Worm (Caenorhabditis elegans) whole organism, mixed stage, embryonic: ENCODE measurements around the gene srw-118.
"Not testable (repeated sequence)": the region's sequence is repeated elsewhere in the genome, so short reads cannot be mapped to it uniquely, and the experiment has no call there.

Experiments used
- M03D4.4 ChIP-seq: sonication (generic microtip); optimal IDR thresholded peaks from 2 replicates; lab custom pipeline; 2017; ENCODE audit warnings: mild to moderate bottlenecking, missing genetic modification characterization, missing compliant biosample characterization
- bed-3 ChIP-seq: fragments of 200-800 bp; sonication (Bioruptor generic); optimal IDR thresholded peaks from 3 replicates; lab custom pipeline; 2018; ENCODE audit warnings: mild to moderate bottlenecking, missing genetic modification characterization, moderate library complexity, missing compliant biosample characterization
- blmp-1 ChIP-seq: fragments of 150-350 bp; optimal IDR thresholded peaks from 2 replicates; lab custom pipeline; 2014; ENCODE audit warnings: missing biosample characterization, missing genetic modification characterization
- ceh-39 ChIP-seq: fragments of 150-350 bp; optimal IDR thresholded peaks from 2 replicates; lab custom pipeline; 2014; ENCODE audit warnings: missing biosample characterization, missing genetic modification characterization
- ceh-83 ChIP-seq: fragments of 200-800 bp; sonication (Bioruptor generic); optimal IDR thresholded peaks from 2 replicates; lab custom pipeline; 2018; ENCODE audit warnings: mild to moderate bottlenecking, missing genetic modification characterization, missing compliant biosample characterization
- ces-1 ChIP-seq: fragments of 150-350 bp; optimal IDR thresholded peaks from 2 replicates; lab custom pipeline; 2014; ENCODE audit warnings: missing biosample characterization, missing genetic modification reagents, missing genetic modification characterization
- elt-1 ChIP-seq: sonication (generic microtip); optimal IDR thresholded peaks from 2 replicates; lab custom pipeline; 2017; ENCODE audit warnings: missing genetic modification characterization, mild to moderate bottlenecking, missing compliant biosample characterization, antibody characterized with exemption, moderate library complexity, borderline replicate concordance; ENCODE audit not compliant: insufficient read depth
- elt-3 ChIP-seq: fragments of 150-350 bp; optimal IDR thresholded peaks from 2 replicates; lab custom pipeline; 2014; ENCODE audit warnings: missing biosample characterization, missing genetic modification characterization
- flh-1 ChIP-seq: fragments of 200-800 bp; sonication (Bioruptor generic); optimal IDR thresholded peaks from 2 replicates; lab custom pipeline; 2018; ENCODE audit warnings: mild to moderate bottlenecking, missing genetic modification characterization, moderate library complexity, missing compliant biosample characterization
- ham-2 ChIP-seq: fragments of 200-800 bp; sonication (Bioruptor generic); optimal IDR thresholded peaks from 2 replicates; lab custom pipeline; 2018; ENCODE audit warnings: mild to moderate bottlenecking, missing genetic modification characterization, missing compliant biosample characterization
- hlh-1 ChIP-seq: fragments of 150-350 bp; optimal IDR thresholded peaks from 2 replicates; lab custom pipeline; 2014; ENCODE audit warnings: missing biosample characterization, missing genetic modification reagents, missing genetic modification characterization
- lin-13 ChIP-seq: fragments of 150-350 bp; optimal IDR thresholded peaks from 2 replicates; lab custom pipeline; 2014; ENCODE audit warnings: missing biosample characterization, missing genetic modification characterization
- lin-32 ChIP-seq: fragments of 200-800 bp; sonication (Bioruptor generic); optimal IDR thresholded peaks from 2 replicates; lab custom pipeline; 2018; ENCODE audit warnings: mild to moderate bottlenecking, missing genetic modification characterization, missing compliant biosample characterization
- lsy-2 ChIP-seq: fragments of 150-350 bp; optimal IDR thresholded peaks from 2 replicates; lab custom pipeline; 2014; ENCODE audit warnings: missing biosample characterization, missing genetic modification characterization
- mab-5 ChIP-seq: fragments of 150-350 bp; optimal IDR thresholded peaks from 2 replicates; lab custom pipeline; 2014; ENCODE audit warnings: missing biosample characterization, missing genetic modification characterization
- mep-1 ChIP-seq: fragments of 150-350 bp; optimal IDR thresholded peaks from 2 replicates; lab custom pipeline; 2017; ENCODE audit warnings: missing biosample characterization, missing genetic modification reagents, missing genetic modification characterization, inconsistent platforms
- mls-2 ChIP-seq: sonication (generic microtip); optimal IDR thresholded peaks from 2 replicates; lab custom pipeline; 2016; ENCODE audit warnings: mild to moderate bottlenecking, missing genetic modification characterization, moderate library complexity, missing compliant biosample characterization
- nhr-2 ChIP-seq: fragments of 150-350 bp; optimal IDR thresholded peaks from 2 replicates; lab custom pipeline; 2014; ENCODE audit warnings: missing biosample characterization, missing genetic modification characterization
- nhr-237 ChIP-seq: fragments of 150-350 bp; optimal IDR thresholded peaks from 2 replicates; lab custom pipeline; 2014; ENCODE audit warnings: missing biosample characterization, missing genetic modification characterization
- nhr-76 ChIP-seq: sonication (generic microtip); optimal IDR thresholded peaks from 2 replicates; lab custom pipeline; 2017; ENCODE audit warnings: missing biosample characterization, missing genetic modification characterization
- pha-4 ChIP-seq: fragments of 150-350 bp; optimal IDR thresholded peaks from 2 replicates; lab custom pipeline; 2018; ENCODE audit warnings: missing biosample characterization, missing genetic modification reagents, missing genetic modification characterization
- sem-2 ChIP-seq: fragments of 200-800 bp; sonication (Bioruptor generic); optimal IDR thresholded peaks from 2 replicates; lab custom pipeline; 2018; ENCODE audit warnings: mild to moderate bottlenecking, missing genetic modification characterization, missing compliant biosample characterization
- snpc-4 ChIP-seq: fragments of 150-350 bp; optimal IDR thresholded peaks from 2 replicates; lab custom pipeline; 2014; ENCODE audit warnings: missing biosample characterization, missing genetic modification characterization
- tbx-8 ChIP-seq: fragments of 200-800 bp; sonication (Bioruptor generic); optimal IDR thresholded peaks from 2 replicates; lab custom pipeline; 2018; ENCODE audit warnings: mild to moderate bottlenecking, missing genetic modification characterization, moderate library complexity, missing compliant biosample characterization
- unc-120 ChIP-seq: sonication (generic microtip); optimal IDR thresholded peaks from 2 replicates; lab custom pipeline; 2017; ENCODE audit warnings: missing genetic modification characterization, missing compliant biosample characterization; ENCODE audit not compliant: poor library complexity, severe bottlenecking
- unc-39 ChIP-seq: fragments of 150-350 bp; optimal IDR thresholded peaks from 2 replicates; lab custom pipeline; 2014; ENCODE audit warnings: missing biosample characterization, missing genetic modification characterization
- zip-8 ChIP-seq: fragments of 150-350 bp; optimal IDR thresholded peaks from 2 replicates; lab custom pipeline; 2014; ENCODE audit warnings: missing biosample characterization, missing genetic modification characterization
- ztf-11 ChIP-seq: fragments of 150-350 bp; optimal IDR thresholded peaks from 2 replicates; lab custom pipeline; 2014; ENCODE audit warnings: missing biosample characterization, missing genetic modification characterization

The srw-118 gene

ce11 chrV:2955342-2955741 lies 24.5 kb downstream of the srw-118 start, which contains the start of gene srh-248:
Gene srh-248 (minus strand): TSS chrV:2955442.
- not testable (repeated sequence) for TF ChIP-seq bed-3 (GFP tag; lab: Kevin White, UChicago); sem-2 (GFP tag; lab: Kevin White, UChicago); hlh-1 (tag; lab: Kevin White, UChicago)
- TF ChIP-seq, all 35 proteins: peak for 0; not testable (repeated sequence) for 35

- not testable (repeated sequence) for TF ChIP-seq lin-13 (tag; lab: Kevin White, UChicago); zip-8 (tag; lab: Kevin White, UChicago); elt-1
Observed at ce11 chrV:2952102-2952501, 27.8 kb downstream of the srw-118 start, which contains the start of gene srw-122. Gene srw-122 (minus strand): TSS chrV:2952202.

ce11 chrV:2945602-2946001 lies 34.3 kb downstream of the srw-118 start, which contains the start of gene srh-87:
Gene srh-87 (minus strand): TSS chrV:2945702.
- TF ChIP-seq lin-13 (tag; lab: Kevin White, UChicago) (no peak), hlh-1 (tag; lab: Kevin White, UChicago) (no peak)

- TF ChIP-seq bed-3 (GFP tag; lab: Kevin White, UChicago) (no peak), ztf-11 (tag; lab: Kevin White, UChicago) (no peak), unc-39 (tag; lab: Kevin White, UChicago) (no peak), M03D4.4 (tag; lab: Kevin White, UChicago) (no peak), ces-1 (GFP tag; lab: Kevin White, UChicago) (no peak)
- TF ChIP-seq, all 35 proteins: peak for 0
Observed at ce11 chrV:2943859-2944258, 36.0 kb downstream of the srw-118 start, which contains the start of gene srw-137. Gene srw-137 (minus strand): TSS chrV:2943959.

- TF ChIP-seq ceh-83 (GFP tag; lab: Kevin White, UChicago) = no peak
- TF ChIP-seq lin-32 (GFP tag; lab: Kevin White, UChicago) = no peak
- TF ChIP-seq unc-120 (tag; lab: Kevin White, UChicago) = no peak
- no peak for TF ChIP-seq bed-3 (GFP tag; lab: Kevin White, UChicago)
- TF ChIP-seq mab-5 (tag; lab: Kevin White, UChicago) = no peak
- TF ChIP-seq sem-2 (GFP tag; lab: Kevin White, UChicago) = no peak
- TF ChIP-seq ham-2 (GFP tag; lab: Kevin White, UChicago) = no peak
- no peak for TF ChIP-seq hlh-1 (tag; lab: Kevin White, UChicago)
- TF ChIP-seq elt-1 = no peak
- TF ChIP-seq snpc-4 (tag; lab: Kevin White, UChicago) = no peak
- no peak for TF ChIP-seq flh-1 (GFP tag; lab: Kevin White, UChicago)
- no peak for TF ChIP-seq elt-3
- TF ChIP-seq ceh-39 (tag; lab: Kevin White, UChicago) = no peak
- no peak for TF ChIP-seq unc-39 (tag; lab: Kevin White, UChicago)
Observed at ce11 chrV:2942247-2942646, 37.6 kb downstream of the srw-118 start.

ce11 chrV:2941405-2941804 lies 38.5 kb downstream of the srw-118 start, which contains the start of gene srw-143:
Gene srw-143 (minus strand): TSS chrV:2941505.
- TF ChIP-seq zip-8 (tag; lab: Kevin White, UChicago) = no peak
- TF ChIP-seq lsy-2 (tag; lab: Kevin White, UChicago) = no peak
- TF ChIP-seq M03D4.4 (tag; lab: Kevin White, UChicago) = no peak
- TF ChIP-seq blmp-1 (tag; lab: Kevin White, UChicago) = no peak
- no peak for TF ChIP-seq tbx-8 (GFP tag; lab: Kevin White, UChicago)
- no peak for TF ChIP-seq flh-1 (GFP tag; lab: Kevin White, UChicago)
- no peak for TF ChIP-seq snpc-4 (tag; lab: Kevin White, UChicago)
- TF ChIP-seq ceh-83 (GFP tag; lab: Kevin White, UChicago) = no peak
- TF ChIP-seq unc-39 (tag; lab: Kevin White, UChicago) = no peak
- TF ChIP-seq mep-1 (tag; lab: Kevin White, UChicago) = no peak
- TF ChIP-seq ztf-11 (tag; lab: Kevin White, UChicago) = no peak
- no peak for TF ChIP-seq nhr-237 (tag; lab: Kevin White, UChicago)
- no peak for TF ChIP-seq elt-3
- TF ChIP-seq pha-4 (tag; lab: Kevin White, UChicago) = no peak
- TF ChIP-seq mls-2 (tag; lab: Kevin White, UChicago) = no peak
- TF ChIP-seq nhr-76 = no peak
- TF ChIP-seq lin-13 (tag; lab: Kevin White, UChicago) = no peak
- no peak for TF ChIP-seq nhr-2
